Fruit fly (Drosophila melanogaster) whole organism, embryonic: ENCODE measurements around the gene Prdm13.

Source experiments
- Ada2b ChIP-seq: fragments of 200-800 bp; sonication (Bioruptor generic); IDR thresholded peaks from 2 replicates; pipeline ENCODE4 v1.3.6; 2022; ENCODE audit warnings: missing biosample characterization, missing genetic modification characterization
- Asciz ChIP-seq: fragments of 200-800 bp; sonication (Bioruptor generic); optimal IDR thresholded peaks from 2 replicates; lab custom pipeline; 2017; ENCODE audit warnings: missing biosample characterization, mild to moderate bottlenecking, missing genetic modification characterization, missing genetic modification reagents
- B-H2 ChIP-seq: fragments of 200-800 bp; sonication (Bioruptor generic); optimal IDR thresholded peaks from 2 replicates; lab custom pipeline; 2018; ENCODE audit warnings: missing biosample characterization, mild to moderate bottlenecking, missing genetic modification characterization
- BtbVII ChIP-seq: fragments of 200-800 bp; sonication (Bioruptor generic); optimal IDR thresholded peaks from 3 replicates; lab custom pipeline; 2017; ENCODE audit warnings: missing biosample characterization, mild to moderate bottlenecking, missing genetic modification characterization
- CG12659 ChIP-seq: fragments of 200-800 bp; sonication (Bioruptor generic); optimal IDR thresholded peaks from 3 replicates; lab custom pipeline; 2017; ENCODE audit warnings: mild to moderate bottlenecking, missing biosample characterization, missing genetic modification reagents, missing genetic modification characterization
- CG13624 ChIP-seq: fragments of 200-800 bp; sonication (Bioruptor generic); optimal IDR thresholded peaks from 2 replicates; lab custom pipeline; 2016; ENCODE audit warnings: missing biosample characterization, missing genetic modification characterization
- CG14014 ChIP-seq: fragments of 200-800 bp; sonication (Bioruptor generic); IDR thresholded peaks from 2 replicates; pipeline ENCODE4 v1.3.6; 2022; ENCODE audit warnings: missing biosample characterization, missing genetic modification characterization
- CG14050 ChIP-seq: fragments of 200-800 bp; sonication (Bioruptor generic); IDR thresholded peaks from 3 replicates; pipeline ENCODE4 v1.3.6; 2022; ENCODE audit warnings: missing biosample characterization, missing genetic modification characterization
- CG17612 ChIP-seq: fragments of 200-800 bp; sonication (Bioruptor generic); IDR thresholded peaks from 2 replicates; pipeline ENCODE4 v1.3.6; 2022; ENCODE audit warnings: missing biosample characterization, missing genetic modification characterization
- CG18011 ChIP-seq: fragments of 200-800 bp; sonication (Bioruptor generic); optimal IDR thresholded peaks from 2 replicates; lab custom pipeline; 2017; ENCODE audit warnings: missing biosample characterization, missing genetic modification characterization, mild to moderate bottlenecking, moderate library complexity, missing genotype
- CG31441 ChIP-seq: fragments of 200-800 bp; sonication (Bioruptor generic); IDR thresholded peaks from 2 replicates; pipeline ENCODE4 v1.3.6; 2022; ENCODE audit warnings: missing biosample characterization, missing genetic modification characterization
- CG4730 ChIP-seq: fragments of 200-800 bp; sonication (Bioruptor generic); IDR thresholded peaks from 2 replicates; pipeline ENCODE4 v1.3.6; 2022; ENCODE audit warnings: missing biosample characterization, missing genetic modification characterization
- CG7556 ChIP-seq: fragments of 200-800 bp; sonication (Bioruptor generic); optimal IDR thresholded peaks from 2 replicates; lab custom pipeline; 2017; ENCODE audit warnings: missing biosample characterization, mild to moderate bottlenecking, missing genetic modification characterization
- CG8290 ChIP-seq, 3 experiments: fragments of 200-800 bp; sonication (Bioruptor generic); optimal IDR thresholded peaks; 2 replicates each; lab custom pipeline; 2016 to 2019; ENCODE audit warnings: missing biosample characterization in 3 of 3, missing genetic modification characterization in 3 of 3, mild to moderate bottlenecking in 2 of 3, moderate library complexity in 1 of 3
- CG8765 ChIP-seq: fragments of 200-800 bp; sonication (Bioruptor generic); IDR thresholded peaks from 2 replicates; pipeline ENCODE4 v1.3.6; 2022; ENCODE audit warnings: missing biosample characterization, missing genetic modification characterization
- CG9727 ChIP-seq: fragments of 200-800 bp; sonication (Bioruptor generic); optimal IDR thresholded peaks from 3 replicates; lab custom pipeline; 2017; ENCODE audit warnings: missing biosample characterization, mild to moderate bottlenecking, missing genetic modification characterization
- CTCF ChIP-seq: fragments of 200-800 bp; sonication (Bioruptor generic); optimal IDR thresholded peaks from 2 replicates; lab custom pipeline; 2017; ENCODE audit warnings: missing biosample characterization, mild to moderate bottlenecking, missing genetic modification characterization, moderate library complexity
- D19A ChIP-seq: fragments of 200-800 bp; optimal IDR thresholded peaks from 3 replicates; lab custom pipeline; 2019; ENCODE audit warnings: missing biosample characterization, mild to moderate bottlenecking, missing genetic modification characterization, moderate library complexity
- Dbx ChIP-seq: fragments of 200-800 bp; sonication (Bioruptor generic); IDR thresholded peaks from 3 replicates; pipeline ENCODE4 v1.3.6; 2022; ENCODE audit warnings: missing biosample characterization, missing genetic modification characterization
- Fer1 ChIP-seq: fragments of 200-800 bp; sonication (Bioruptor generic); optimal IDR thresholded peaks from 2 replicates; lab custom pipeline; 2017; ENCODE audit warnings: missing biosample characterization, mild to moderate bottlenecking, missing genetic modification characterization
- Hr39 ChIP-seq: fragments of >200 bp; optimal IDR thresholded peaks from 2 replicates; lab custom pipeline; 2017
- Neu2 ChIP-seq: fragments of 200-800 bp; sonication (Bioruptor generic); optimal IDR thresholded peaks from 3 replicates; lab custom pipeline; 2016; ENCODE audit warnings: missing biosample characterization, missing genetic modification characterization, borderline replicate concordance
- Sox102F ChIP-seq: fragments of 200-800 bp; sonication (Bioruptor generic); optimal IDR thresholded peaks from 2 replicates; lab custom pipeline; 2018; ENCODE audit warnings: missing biosample characterization, mild to moderate bottlenecking, missing genetic modification characterization, moderate library complexity
- Usf ChIP-seq: fragments of 200-800 bp; sonication (Bioruptor generic); optimal IDR thresholded peaks from 2 replicates; lab custom pipeline; 2017; ENCODE audit warnings: missing genotype, missing biosample characterization, missing genetic modification characterization
- Xrp1 ChIP-seq: fragments of 200-800 bp; sonication (Bioruptor generic); IDR thresholded peaks from 2 replicates; pipeline ENCODE4 v1.3.6; 2022; ENCODE audit warnings: missing biosample characterization, missing genetic modification characterization
- cato ChIP-seq: fragments of 200-800 bp; sonication (Bioruptor generic); optimal IDR thresholded peaks from 2 replicates; lab custom pipeline; 2016; ENCODE audit warnings: missing biosample characterization, missing genetic modification characterization, borderline replicate concordance
- croc ChIP-seq: fragments of 200-800 bp; sonication (Bioruptor generic); conservative IDR thresholded peaks from 3 replicates; pipeline ENCODE4 v1.3.6; 2022; ENCODE audit warnings: missing biosample characterization, missing genetic modification characterization
- crol ChIP-seq: fragments of 200-800 bp; sonication (Bioruptor generic); IDR thresholded peaks from 2 replicates; pipeline ENCODE4 v1.3.6; 2022; ENCODE audit warnings: missing biosample characterization, missing genetic modification characterization
- danr ChIP-seq: fragments of 200-800 bp; sonication (Bioruptor generic); IDR thresholded peaks from 2 replicates; pipeline ENCODE4 v1.3.6; 2022; ENCODE audit warnings: missing biosample characterization, missing genetic modification characterization
- dmrt99B ChIP-seq: fragments of 200-800 bp; sonication (Bioruptor generic); optimal IDR thresholded peaks from 2 replicates; lab custom pipeline; 2018; ENCODE audit warnings: missing biosample characterization, mild to moderate bottlenecking, missing genetic modification characterization, moderate library complexity
- fd64A ChIP-seq: fragments of 200-800 bp; sonication (Bioruptor generic); optimal IDR thresholded peaks from 3 replicates; lab custom pipeline; 2018; ENCODE audit warnings: missing biosample characterization, mild to moderate bottlenecking, missing genetic modification characterization
- gfzf ChIP-seq: fragments of 200-800 bp; sonication (Bioruptor generic); optimal IDR thresholded peaks from 2 replicates; lab custom pipeline; 2016; ENCODE audit warnings: missing biosample characterization, mild to moderate bottlenecking, missing genetic modification characterization, moderate library complexity
- hb ChIP-seq: fragments of 200-800 bp; sonication (Bioruptor generic); IDR thresholded peaks from 3 replicates; pipeline ENCODE4 v1.3.6; 2022; ENCODE audit warnings: missing biosample characterization, missing genetic modification characterization; ENCODE audit not compliant: partially characterized antibody
- hth ChIP-seq: fragments of >200 bp; optimal IDR thresholded peaks from 2 replicates; lab custom pipeline; 2017; ENCODE audit warnings: inconsistent platforms
- jing ChIP-seq: fragments of 200-800 bp; sonication (Bioruptor generic); optimal IDR thresholded peaks from 2 replicates; lab custom pipeline; 2018; ENCODE audit warnings: missing biosample characterization, mild to moderate bottlenecking, missing genetic modification characterization
- lov ChIP-seq, 2 experiments: fragments of 200-800 bp in 1 of 2; fragments of >200 bp in 1 of 2; sonication (Bioruptor generic) in 1 of 2; IDR thresholded peaks in 1 of 2; optimal IDR thresholded peaks in 1 of 2; 2 replicates in 1 of 2; 3 replicates in 1 of 2; pipeline versions ENCODE4 v1.3.6 to Lab custom; 2017 to 2022; ENCODE audit warnings: missing biosample characterization in 1 of 2, missing genetic modification characterization in 1 of 2
- maf-S ChIP-seq: fragments of 200-800 bp; sonication (Bioruptor generic); optimal IDR thresholded peaks from 2 replicates; lab custom pipeline; 2016; ENCODE audit warnings: missing biosample characterization, missing genetic modification characterization
- mam ChIP-seq: fragments of 200-800 bp; sonication (Bioruptor generic); optimal IDR thresholded peaks from 3 replicates; lab custom pipeline; 2016; ENCODE audit warnings: missing biosample characterization, missing genetic modification characterization
- pb ChIP-seq: fragments of 200-800 bp; sonication (Bioruptor generic); optimal IDR thresholded peaks from 3 replicates; lab custom pipeline; 2016; ENCODE audit warnings: missing biosample characterization, missing genetic modification characterization
- pho ChIP-seq: fragments of 200-800 bp; sonication (Bioruptor generic); optimal IDR thresholded peaks from 2 replicates; lab custom pipeline; 2016; ENCODE audit warnings: missing biosample characterization, missing genetic modification characterization
- pita ChIP-seq: fragments of 200-800 bp; sonication (Bioruptor generic); optimal IDR thresholded peaks from 2 replicates; lab custom pipeline; 2017; ENCODE audit warnings: missing biosample characterization, mild to moderate bottlenecking, missing genetic modification characterization
- pros ChIP-seq: fragments of 200-800 bp; sonication (Bioruptor generic); optimal IDR thresholded peaks from 3 replicates; lab custom pipeline; 2019; ENCODE audit warnings: missing biosample characterization, mild to moderate bottlenecking, missing genetic modification characterization, moderate library complexity
- row ChIP-seq: fragments of 200-800 bp; sonication (Bioruptor generic); IDR thresholded peaks from 3 replicates; pipeline ENCODE4 v1.3.6; 2022; ENCODE audit warnings: missing biosample characterization, missing genetic modification characterization
- salm ChIP-seq: fragments of 200-800 bp; sonication (Bioruptor generic); optimal IDR thresholded peaks from 2 replicates; lab custom pipeline; 2018; ENCODE audit warnings: missing biosample characterization, mild to moderate bottlenecking, missing genetic modification characterization
- sens ChIP-seq: fragments of 200-800 bp; sonication (Bioruptor generic); peaks from one replicate; lab custom pipeline; 2016; ENCODE audit warnings: missing biosample characterization, missing genetic modification characterization
- sens-2 ChIP-seq: fragments of 200-800 bp; sonication (Bioruptor generic); IDR thresholded peaks from 2 replicates; pipeline ENCODE4 v1.3.6; 2022; ENCODE audit warnings: missing biosample characterization, missing genetic modification characterization
- seq ChIP-seq: fragments of 200-800 bp; sonication (Bioruptor generic); IDR thresholded peaks from 2 replicates; pipeline ENCODE4 v1.3.6; 2022; ENCODE audit warnings: missing biosample characterization, missing genetic modification characterization
- ssp ChIP-seq: fragments of 200-800 bp; sonication (Bioruptor generic); IDR thresholded peaks from 2 replicates; pipeline ENCODE4 v1.3.6; 2022; ENCODE audit warnings: missing biosample characterization, missing genetic modification characterization
- z ChIP-seq: fragments of 200-800 bp; sonication (Bioruptor generic); IDR thresholded peaks from 3 replicates; pipeline ENCODE4 v1.3.6; 2022; ENCODE audit warnings: missing biosample characterization, missing genetic modification characterization

Gene Prdm13

dm6 chr3L:6124616-6125408 is 38.1 kb upstream of the Prdm13 start (continued):
- TF ChIP-seq lov (optimal IDR thresholded peaks at IDR 0.05; lab: Kevin White, UChicago) (no peak), lov (GFP tag; IDR thresholded peaks at IDR 0.05; lab: Robert Waterston, UW) (peak; percentile 97), CG14050 (peak; percentile 79), CTCF (GFP tag; lab: Kevin White, UChicago) (peak; percentile 91), Asciz (GFP tag; lab: Kevin White, UChicago) (peak; percentile 83), CG8290 (GFP tag; optimal IDR thresholded peaks at IDR 0.05; lab: Kevin White, UChicago) (peak; percentile 66), CG8290 (tag; optimal IDR thresholded peaks at IDR 0.05; lab: Kevin White, UChicago) (peak; percentile 24 to 83), danr (GFP tag; lab: Robert Waterston, UW) (peak; percentile 41; the same call in 1 of the 2 replicates), CG8765 (GFP tag; lab: Robert Waterston, UW) (no peak), pb (GFP tag; lab: Kevin White, UChicago) (peak; percentile 84), cato (GFP tag; lab: Kevin White, UChicago) (no peak), fd64A (GFP tag; lab: Kevin White, UChicago) (no peak), CG31441 (GFP tag; lab: Robert Waterston, UW) (peak; percentile 80), CG18011 (GFP tag; lab: Kevin White, UChicago) (no peak), CG14014 (GFP tag; lab: Robert Waterston, UW) (peak; percentile 70; the same call in 1 of the 2 replicates), pita (peak; percentile 74), seq (GFP tag; lab: Robert Waterston, UW) (peak; percentile 79), Ada2b (GFP tag; lab: Robert Waterston, UW) (peak; percentile 69; the same call in 1 of the 2 replicates), mam (GFP tag; lab: Kevin White, UChicago) (peak; percentile 79), hth (lab: Kevin White, UChicago) (no peak), pho (GFP tag; lab: Kevin White, UChicago) (peak; percentile 23), row (GFP tag; lab: Robert Waterston, UW) (peak; percentile 22; the same call in 1 of the 3 replicates), Hr39 (no peak), D19A (peak; percentile 24), dmrt99B (tag; lab: Kevin White, UChicago) (peak; percentile 55), croc (peak; percentile 42; the same call in 1 of the 3 replicates), Neu2 (GFP tag; lab: Kevin White, UChicago) (no peak), CG12659 (GFP tag; lab: Kevin White, UChicago) (peak; percentile 39), CG4730 (GFP tag; lab: Robert Waterston, UW) (peak; percentile 19; the same call in 1 of the 2 replicates), Dbx (GFP tag; lab: Robert Waterston, UW) (peak; percentile 83), Usf (GFP tag; lab: Kevin White, UChicago) (peak; percentile 6), Xrp1 (GFP tag; lab: Robert Waterston, UW) (peak; percentile 41), BtbVII (GFP tag; lab: Kevin White, UChicago) (peak; percentile 85), Fer1 (GFP tag; lab: Kevin White, UChicago) (peak; percentile 89), sens-2 (GFP tag; lab: Robert Waterston, UW) (peak; percentile 84), CG17612 (GFP tag; lab: Robert Waterston, UW) (no peak), crol (GFP tag; lab: Robert Waterston, UW) (no peak), CG7556 (GFP tag; lab: Kevin White, UChicago) (peak; percentile 45), CG9727 (GFP tag; lab: Kevin White, UChicago) (peak; percentile 71), ssp (GFP tag; lab: Robert Waterston, UW) (peak; percentile 96), B-H2 (peak; percentile 71), z (no peak; the same call in 2 of the 3 replicates), maf-S (peak; percentile 50), pros (GFP tag; lab: Kevin White, UChicago) (no peak), gfzf (GFP tag; lab: Kevin White, UChicago) (peak; percentile 26), Sox102F (peak; percentile 26), CG13624 (GFP tag; lab: Kevin White, UChicago) (peak; percentile 13), sens (GFP tag; lab: Kevin White, UChicago) (peak; percentile 98), hb (no peak), salm (tag; lab: Kevin White, UChicago) (peak; percentile 54), jing (GFP tag; lab: Kevin White, UChicago) (peak; percentile 41)
